Worm (Caenorhabditis elegans) whole organism, mixed stage, embryonic: ENCODE measurements around the gene srx-12.

ENCODE experiments used
- M03D4.4 ChIP-seq: sonication (generic microtip); optimal IDR thresholded peaks from 2 replicates; lab custom pipeline; 2017; ENCODE audit warnings: mild to moderate bottlenecking, missing genetic modification characterization, missing compliant biosample characterization
- bed-3 ChIP-seq: fragments of 200-800 bp; sonication (Bioruptor generic); optimal IDR thresholded peaks from 3 replicates; lab custom pipeline; 2018; ENCODE audit warnings: mild to moderate bottlenecking, missing genetic modification characterization, moderate library complexity, missing compliant biosample characterization
- blmp-1 ChIP-seq: fragments of 150-350 bp; optimal IDR thresholded peaks from 2 replicates; lab custom pipeline; 2014; ENCODE audit warnings: missing biosample characterization, missing genetic modification characterization
- ceh-39 ChIP-seq: fragments of 150-350 bp; optimal IDR thresholded peaks from 2 replicates; lab custom pipeline; 2014; ENCODE audit warnings: missing biosample characterization, missing genetic modification characterization
- ceh-43 ChIP-seq: fragments of 200-800 bp; sonication (Bioruptor generic); optimal IDR thresholded peaks from 2 replicates; lab custom pipeline; 2018; ENCODE audit warnings: mild to moderate bottlenecking, missing genetic modification characterization, moderate library complexity, missing compliant biosample characterization
- ceh-83 ChIP-seq: fragments of 200-800 bp; sonication (Bioruptor generic); optimal IDR thresholded peaks from 2 replicates; lab custom pipeline; 2018; ENCODE audit warnings: mild to moderate bottlenecking, missing genetic modification characterization, missing compliant biosample characterization
- ces-1 ChIP-seq: fragments of 150-350 bp; optimal IDR thresholded peaks from 2 replicates; lab custom pipeline; 2014; ENCODE audit warnings: missing biosample characterization, missing genetic modification reagents, missing genetic modification characterization
- cnd-1 ChIP-seq: fragments of 200-800 bp; sonication (Bioruptor generic); optimal IDR thresholded peaks from 2 replicates; lab custom pipeline; 2018; ENCODE audit warnings: mild to moderate bottlenecking, missing genetic modification characterization, missing compliant biosample characterization
- drap-1 ChIP-seq: fragments of 200-800 bp; sonication (Bioruptor generic); optimal IDR thresholded peaks from 3 replicates; lab custom pipeline; 2018; ENCODE audit warnings: mild to moderate bottlenecking, missing genetic modification characterization, missing compliant biosample characterization
- elt-1 ChIP-seq: sonication (generic microtip); optimal IDR thresholded peaks from 2 replicates; lab custom pipeline; 2017; ENCODE audit warnings: missing genetic modification characterization, mild to moderate bottlenecking, missing compliant biosample characterization, antibody characterized with exemption, moderate library complexity, borderline replicate concordance; ENCODE audit not compliant: insufficient read depth
- elt-3 ChIP-seq: fragments of 150-350 bp; optimal IDR thresholded peaks from 2 replicates; lab custom pipeline; 2014; ENCODE audit warnings: missing biosample characterization, missing genetic modification characterization
- flh-1 ChIP-seq: fragments of 200-800 bp; sonication (Bioruptor generic); optimal IDR thresholded peaks from 2 replicates; lab custom pipeline; 2018; ENCODE audit warnings: mild to moderate bottlenecking, missing genetic modification characterization, moderate library complexity, missing compliant biosample characterization
- ham-2 ChIP-seq: fragments of 200-800 bp; sonication (Bioruptor generic); optimal IDR thresholded peaks from 2 replicates; lab custom pipeline; 2018; ENCODE audit warnings: mild to moderate bottlenecking, missing genetic modification characterization, missing compliant biosample characterization
- hlh-1 ChIP-seq: fragments of 150-350 bp; optimal IDR thresholded peaks from 2 replicates; lab custom pipeline; 2014; ENCODE audit warnings: missing biosample characterization, missing genetic modification reagents, missing genetic modification characterization
- lin-13 ChIP-seq: fragments of 150-350 bp; optimal IDR thresholded peaks from 2 replicates; lab custom pipeline; 2014; ENCODE audit warnings: missing biosample characterization, missing genetic modification characterization
- lin-32 ChIP-seq: fragments of 200-800 bp; sonication (Bioruptor generic); optimal IDR thresholded peaks from 2 replicates; lab custom pipeline; 2018; ENCODE audit warnings: mild to moderate bottlenecking, missing genetic modification characterization, missing compliant biosample characterization
- lsy-2 ChIP-seq: fragments of 150-350 bp; optimal IDR thresholded peaks from 2 replicates; lab custom pipeline; 2014; ENCODE audit warnings: missing biosample characterization, missing genetic modification characterization
- mep-1 ChIP-seq: fragments of 150-350 bp; optimal IDR thresholded peaks from 2 replicates; lab custom pipeline; 2017; ENCODE audit warnings: missing biosample characterization, missing genetic modification reagents, missing genetic modification characterization, inconsistent platforms
- mls-2 ChIP-seq: sonication (generic microtip); optimal IDR thresholded peaks from 2 replicates; lab custom pipeline; 2016; ENCODE audit warnings: mild to moderate bottlenecking, missing genetic modification characterization, moderate library complexity, missing compliant biosample characterization
- nhr-12 ChIP-seq: fragments of 150-350 bp; optimal IDR thresholded peaks from 2 replicates; lab custom pipeline; 2014; ENCODE audit warnings: missing biosample characterization, missing genetic modification characterization
- nhr-2 ChIP-seq: fragments of 150-350 bp; optimal IDR thresholded peaks from 2 replicates; lab custom pipeline; 2014; ENCODE audit warnings: missing biosample characterization, missing genetic modification characterization
- nhr-237 ChIP-seq: fragments of 150-350 bp; optimal IDR thresholded peaks from 2 replicates; lab custom pipeline; 2014; ENCODE audit warnings: missing biosample characterization, missing genetic modification characterization
- nhr-76 ChIP-seq: sonication (generic microtip); optimal IDR thresholded peaks from 2 replicates; lab custom pipeline; 2017; ENCODE audit warnings: missing biosample characterization, missing genetic modification characterization
- pha-4 ChIP-seq: fragments of 150-350 bp; optimal IDR thresholded peaks from 2 replicates; lab custom pipeline; 2018; ENCODE audit warnings: missing biosample characterization, missing genetic modification reagents, missing genetic modification characterization
- sem-2 ChIP-seq: fragments of 200-800 bp; sonication (Bioruptor generic); optimal IDR thresholded peaks from 2 replicates; lab custom pipeline; 2018; ENCODE audit warnings: mild to moderate bottlenecking, missing genetic modification characterization, missing compliant biosample characterization
- snpc-4 ChIP-seq: fragments of 150-350 bp; optimal IDR thresholded peaks from 2 replicates; lab custom pipeline; 2014; ENCODE audit warnings: missing biosample characterization, missing genetic modification characterization
- sptf-1 ChIP-seq: sonication (generic microtip); optimal IDR thresholded peaks from 2 replicates; lab custom pipeline; 2017; ENCODE audit warnings: mild to moderate bottlenecking, missing genetic modification characterization, moderate library complexity, missing compliant biosample characterization
- tbx-8 ChIP-seq: fragments of 200-800 bp; sonication (Bioruptor generic); optimal IDR thresholded peaks from 2 replicates; lab custom pipeline; 2018; ENCODE audit warnings: mild to moderate bottlenecking, missing genetic modification characterization, moderate library complexity, missing compliant biosample characterization
- unc-120 ChIP-seq: sonication (generic microtip); optimal IDR thresholded peaks from 2 replicates; lab custom pipeline; 2017; ENCODE audit warnings: missing genetic modification characterization, missing compliant biosample characterization; ENCODE audit not compliant: poor library complexity, severe bottlenecking
- unc-39 ChIP-seq: fragments of 150-350 bp; optimal IDR thresholded peaks from 2 replicates; lab custom pipeline; 2014; ENCODE audit warnings: missing biosample characterization, missing genetic modification characterization
- unc-62 ChIP-seq: fragments of 150-350 bp; optimal IDR thresholded peaks from 2 replicates; lab custom pipeline; 2014; ENCODE audit warnings: missing biosample characterization, missing genetic modification reagents, missing genetic modification characterization
- zip-8 ChIP-seq: fragments of 150-350 bp; optimal IDR thresholded peaks from 2 replicates; lab custom pipeline; 2014; ENCODE audit warnings: missing biosample characterization, missing genetic modification characterization
- ztf-11 ChIP-seq: fragments of 150-350 bp; optimal IDR thresholded peaks from 2 replicates; lab custom pipeline; 2014; ENCODE audit warnings: missing biosample characterization, missing genetic modification characterization

srx-12 gene

DNA sequence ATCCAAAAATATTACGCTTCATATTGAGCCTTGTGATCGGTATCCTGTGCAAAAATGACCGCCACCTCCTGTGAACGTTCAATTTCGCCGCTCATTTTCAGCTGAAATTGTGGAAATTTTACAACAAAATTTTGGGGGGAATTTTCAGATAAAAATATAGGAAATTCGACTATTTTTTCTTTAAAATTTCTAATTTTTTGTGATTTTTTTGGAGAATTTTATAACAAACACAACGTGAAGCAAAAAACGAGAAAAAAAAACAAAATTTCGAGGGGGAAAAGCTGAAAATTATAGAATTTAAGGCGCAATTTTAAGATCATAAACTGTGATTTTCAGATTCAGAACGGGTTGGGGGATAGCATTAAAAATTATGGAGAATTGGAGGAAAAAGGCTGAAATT lies 41.1 kb downstream of the srx-12 start, which contains the start of gene csn-4:
Gene csn-4, minus strand, starts transcription at position 101 of the 400 bp plus-strand sequence.
- TF ChIP-seq zip-8, result no peak
- TF ChIP-seq nhr-237 (tag; lab: Kevin White, UChicago), result no peak
- no peak for TF ChIP-seq snpc-4 (tag; lab: Kevin White, UChicago)
- TF ChIP-seq ceh-83 (GFP tag; lab: Kevin White, UChicago), result no peak
- TF ChIP-seq elt-1, result no peak
- TF ChIP-seq M03D4.4, result no peak
- no peak for TF ChIP-seq ces-1 (GFP tag; lab: Kevin White, UChicago)
- no peak for TF ChIP-seq unc-39
- no peak for TF ChIP-seq elt-3 (tag; lab: Kevin White, UChicago)
- no peak for TF ChIP-seq ham-2 (GFP tag; lab: Kevin White, UChicago)
- no peak for TF ChIP-seq drap-1 (GFP tag; lab: Kevin White, UChicago)
- no peak for TF ChIP-seq sem-2 (GFP tag; lab: Kevin White, UChicago)
- TF ChIP-seq ceh-43 (GFP tag; lab: Kevin White, UChicago), result no peak
- no peak for TF ChIP-seq tbx-8 (GFP tag; lab: Kevin White, UChicago)
- TF ChIP-seq blmp-1 (tag; lab: Kevin White, UChicago), result no peak

DNA sequence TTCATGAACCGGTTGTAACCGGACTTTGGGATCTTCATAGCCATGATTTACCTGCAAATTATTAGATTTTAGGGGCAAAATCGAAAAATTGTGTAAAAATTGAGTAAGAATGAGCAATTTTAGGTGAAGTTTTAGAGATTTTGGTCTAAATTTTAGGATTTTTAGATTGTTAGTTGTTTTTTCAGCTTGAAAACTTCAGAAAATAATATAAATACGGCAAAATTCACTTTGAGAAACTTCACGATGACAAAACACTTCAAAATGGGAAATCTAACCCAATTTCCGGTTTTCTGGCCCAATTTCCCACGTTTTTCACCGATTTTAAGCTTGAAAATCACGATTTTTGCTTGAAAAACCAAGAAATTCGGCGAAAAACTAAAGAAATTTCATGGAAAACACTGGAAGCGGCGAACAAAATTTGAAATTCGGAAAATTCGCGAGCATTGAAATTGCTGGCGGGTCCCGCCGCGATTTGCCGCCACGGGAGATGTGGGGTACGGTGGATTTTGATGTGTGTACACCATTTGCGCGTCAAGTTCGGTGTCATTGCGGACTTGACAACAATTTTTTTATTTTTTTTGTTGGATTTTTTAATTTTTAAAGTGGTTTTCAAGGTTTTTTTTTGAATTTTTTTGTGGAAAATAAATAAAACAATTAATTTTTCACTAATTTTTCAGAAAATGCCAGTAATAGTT lies 48.2 kb downstream of the srx-12 start, which contains the start of the genes cct-8 and Y55F3AR.2:
Gene cct-8, minus strand, starts transcription at position 51 of the 695 bp plus-strand sequence.
Gene Y55F3AR.2, plus strand, starts transcription at position 672 of the 695 bp plus-strand sequence.
- TF ChIP-seq flh-1 (GFP tag; lab: Kevin White, UChicago) (no peak), ztf-11 (peak; percentile 50), nhr-2 (peak; percentile 23), zip-8 (no peak), nhr-12 (tag; lab: Kevin White, UChicago) (no peak), drap-1 (GFP tag; lab: Kevin White, UChicago) (peak; percentile 78), M03D4.4 (peak; percentile 63), ham-2 (GFP tag; lab: Kevin White, UChicago) (peak; percentile 29), nhr-76 (tag; lab: Kevin White, UChicago) (no peak), tbx-8 (GFP tag; lab: Kevin White, UChicago) (peak; percentile 10), unc-120 (peak; percentile 21), ceh-83 (GFP tag; lab: Kevin White, UChicago) (no peak), mls-2 (peak; percentile 85), hlh-1 (tag; lab: Kevin White, UChicago) (peak; percentile 63), cnd-1 (tag; lab: Kevin White, UChicago) (peak; percentile 71), sptf-1 (peak; percentile 85), lin-13 (tag; lab: Kevin White, UChicago) (peak; percentile 90), mep-1 (peak; percentile 90), ceh-43 (GFP tag; lab: Kevin White, UChicago) (peak; percentile 77), lsy-2 (tag; lab: Kevin White, UChicago) (peak; percentile 100), ceh-39 (peak; percentile 66), unc-62 (peak; percentile 58), bed-3 (GFP tag; lab: Kevin White, UChicago) (peak; percentile 12), elt-3 (tag; lab: Kevin White, UChicago) (no peak), nhr-237 (tag; lab: Kevin White, UChicago) (peak; percentile 91), pha-4 (tag; lab: Kevin White, UChicago) (peak; percentile 93), ces-1 (GFP tag; lab: Kevin White, UChicago) (peak; percentile 81)

- no peak for TF ChIP-seq nhr-2
- no peak for TF ChIP-seq sem-2 (GFP tag; lab: Kevin White, UChicago)
- TF ChIP-seq ceh-83 (GFP tag; lab: Kevin White, UChicago), result no peak
- TF ChIP-seq M03D4.4, result no peak
- TF ChIP-seq mep-1, result no peak
- TF ChIP-seq snpc-4 (tag; lab: Kevin White, UChicago), result no peak
- TF ChIP-seq nhr-237 (tag; lab: Kevin White, UChicago), result no peak
- no peak for TF ChIP-seq ces-1 (GFP tag; lab: Kevin White, UChicago)
- TF ChIP-seq bed-3 (GFP tag; lab: Kevin White, UChicago), result no peak
- TF ChIP-seq lin-32, result no peak
- TF ChIP-seq flh-1 (GFP tag; lab: Kevin White, UChicago), result no peak
- TF ChIP-seq elt-1, result no peak
- no peak for TF ChIP-seq zip-8
Measured at ce11 chrIV:1096154-1096553, 50.4 kb downstream of the srx-12 start.
